Fruit fly (Drosophila melanogaster): ENCODE measurements around the gene CarT.
A peak's percentile ranks its signal among the peaks of the same experiment; 100 is the strongest.

CarT gene

dm6 chr2L:20752160-20752559 lies 22.1 kb upstream of the CarT start, which contains the start of the genes Amacr and Ns4 (continued):
- TF ChIP-seq CG1647 (GFP tag; optimal IDR thresholded peaks at IDR 0.05) (peak; percentile 0), lmd (GFP tag; IDR thresholded peaks at IDR 0.05) (peak; percentile 64; the same call in 1 of the 2 replicates), sens-2 (GFP tag; IDR thresholded peaks at IDR 0.05) (no peak), gce (GFP tag; IDR thresholded peaks at IDR 0.05) (no peak), Mrtf (GFP tag; IDR thresholded peaks at IDR 0.05) (no peak), CG17385 (GFP tag; optimal IDR thresholded peaks at IDR 0.05) (peak; percentile 75), CG10209 (GFP tag; optimal IDR thresholded peaks at IDR 0.05) (peak; percentile 10), CG13123 (GFP tag; optimal IDR thresholded peaks at IDR 0.05) (no peak), CG12104 (GFP tag; optimal IDR thresholded peaks at IDR 0.05) (peak; percentile 23), B-H2 (GFP tag; optimal IDR thresholded peaks at IDR 0.05) (peak; percentile 21), dpn (GFP tag; optimal IDR thresholded peaks at IDR 0.05) (peak; percentile 47 to 61), CG1602 (GFP tag; optimal IDR thresholded peaks at IDR 0.05) (no peak), CG17328 (GFP tag; IDR thresholded peaks at IDR 0.05) (peak; percentile 40; the same call in 1 of the 2 replicates), Lhr (GFP tag; optimal IDR thresholded peaks at IDR 0.05) (no peak), CHES-1-like (GFP tag; optimal IDR thresholded peaks at IDR 0.05) (peak; percentile 70), CG11723 (GFP tag; optimal IDR thresholded peaks at IDR 0.05) (no peak), dm (GFP tag; optimal IDR thresholded peaks at IDR 0.05) (peak; percentile 35), MBD-R2 (GFP tag; IDR thresholded peaks at IDR 0.05) (peak; percentile 93), Dbx (GFP tag; IDR thresholded peaks at IDR 0.05) (0 out of 3 replicates have a peak, but pooled peaks have one; percentile 38), ap (GFP tag; IDR thresholded peaks at IDR 0.05) (peak; percentile 15; the same call in 1 of the 2 replicates), CG33213 (GFP tag; optimal IDR thresholded peaks at IDR 0.05) (no peak), Eip74EF (GFP tag; optimal IDR thresholded peaks at IDR 0.05) (no peak), z (GFP tag; IDR thresholded peaks at IDR 0.05) (no peak), TFAM (GFP tag; optimal IDR thresholded peaks at IDR 0.05) (no peak), Max (GFP tag; optimal IDR thresholded peaks at IDR 0.05) (peak; percentile 41), dmrt11E (tag; optimal IDR thresholded peaks at IDR 0.05) (peak; percentile 27), CG12391 (tag; optimal IDR thresholded peaks at IDR 0.05) (peak; percentile 54), crc (GFP tag; optimal IDR thresholded peaks at IDR 0.05) (peak; percentile 29), Scr (GFP tag; IDR thresholded peaks at IDR 0.05; ENCODE audit: partially characterized antibody) (peak; percentile 41; the same call in 1 of the 2 replicates), YL-1 (GFP tag; optimal IDR thresholded peaks at IDR 0.05) (peak; percentile 58), grau (tag; optimal IDR thresholded peaks at IDR 0.05) (peak; percentile 66), CG16863 (GFP tag; optimal IDR thresholded peaks at IDR 0.05) (peak; percentile 46), phol (tag; optimal IDR thresholded peaks at IDR 0.05) (peak; percentile 44), CG11247 (GFP tag; IDR thresholded peaks at IDR 0.05) (no peak), caup (GFP tag; optimal IDR thresholded peaks at IDR 0.05; ENCODE audit: severe bottlenecking) (no peak), repo (GFP tag; optimal IDR thresholded peaks at IDR 0.05) (peak; percentile 24), CG32532 (GFP tag; IDR thresholded peaks at IDR 0.05) (peak; percentile 45; the same call in 1 of the 2 replicates), CG30431 (GFP tag; optimal IDR thresholded peaks at IDR 0.05) (peak; percentile 13), Med (GFP tag) (peak; percentile 93), abd-A (tag; optimal IDR thresholded peaks at IDR 0.05) (no peak), tx (GFP tag; optimal IDR thresholded peaks at IDR 0.05) (peak; percentile 65), CG10366 (GFP tag; IDR thresholded peaks at IDR 0.05) (peak; percentile 52), pfk (GFP tag; optimal IDR thresholded peaks at IDR 0.05) (no peak), vfl (GFP tag; optimal IDR thresholded peaks at IDR 0.05) (peak; percentile 55), luna (GFP tag; optimal IDR thresholded peaks at IDR 0.05) (peak; percentile 16), CG13894 (tag; optimal IDR thresholded peaks at IDR 0.05) (no peak), CG13424 (tag; optimal IDR thresholded peaks at IDR 0.05) (peak; percentile 65), sna (GFP tag; IDR thresholded peaks at IDR 0.05; ENCODE audit: partially characterized antibody) (peak; percentile 39; the same call in 1 of the 2 replicates), bab2 (GFP tag; optimal IDR thresholded peaks at IDR 0.05) (peak; percentile 57), CG13624 (GFP tag; optimal IDR thresholded peaks at IDR 0.05) (peak; percentile 54), dysf (GFP tag; IDR thresholded peaks at IDR 0.05) (peak; percentile 61; the same call in 2 of the 3 replicates)
